Worm (Caenorhabditis elegans) whole organism, L4/young adult: ENCODE measurements around the gene srw-108.

Experiments used
- W03F9.2 ChIP-seq: fragments of 150-350 bp; optimal IDR thresholded peaks from 2 replicates; lab custom pipeline; 2014; ENCODE audit warnings: missing biosample characterization, missing genetic modification characterization
- dao-5 ChIP-seq: sonication (generic microtip); optimal IDR thresholded peaks from 2 replicates; lab custom pipeline; 2016; ENCODE audit warnings: missing genotype, missing genetic modification characterization, moderate library complexity, missing compliant biosample characterization
- him-1 ChIP-seq: sonication (generic microtip); optimal IDR thresholded peaks from 2 replicates; lab custom pipeline; 2016; ENCODE audit warnings: missing genotype, missing genetic modification reagents, missing genetic modification characterization, missing compliant biosample characterization

srw-108 gene

ce11 chrV:503728-504127 lies 24.0 kb upstream of the srw-108 start, which contains the start of gene srlf-35:
Gene srlf-35, plus strand, starts transcription at chrV:504028.
- no peak for TF ChIP-seq W03F9.2 (tag; lab: Kevin White, UChicago)

ce11 chrV:505191-505590 lies 22.5 kb upstream of the srw-108 start, which contains the start of gene srlf-19:
Gene srlf-19, plus strand, starts transcription at chrV:505491.
- TF ChIP-seq him-1 (tag; lab: Kevin White, UChicago) (no peak), dao-5 (tag; lab: Kevin White, UChicago) (no peak), W03F9.2 (tag; lab: Kevin White, UChicago) (no peak)

- TF ChIP-seq dao-5 (tag; lab: Kevin White, UChicago) (no peak), him-1 (tag; lab: Kevin White, UChicago) (no peak), W03F9.2 (tag; lab: Kevin White, UChicago) (no peak)
These were observed 15.3 kb upstream of the srw-108 start, which contains the start of gene srh-37 for ce11 chrV:512420-512819. Gene srh-37, minus strand, starts transcription at chrV:512520.

ce11 chrV:519445-519844 lies 8.3 kb upstream of the srw-108 start, which contains the start of gene nhr-210:
Gene nhr-210, minus strand, starts transcription at chrV:519545.
- TF ChIP-seq W03F9.2 (tag; lab: Kevin White, UChicago), result no peak
- no peak for TF ChIP-seq dao-5 (tag; lab: Kevin White, UChicago)
- no peak for TF ChIP-seq him-1 (tag; lab: Kevin White, UChicago)

- TF ChIP-seq dao-5 (tag; lab: Kevin White, UChicago), result no peak
- TF ChIP-seq W03F9.2 (tag; lab: Kevin White, UChicago), result no peak
- no peak for TF ChIP-seq him-1 (tag; lab: Kevin White, UChicago)
These were observed 6.2 kb upstream of the srw-108 start, which contains the start of gene srw-107 for ce11 chrV:521517-521916. Gene srw-107, minus strand, starts transcription at chrV:521617.

ce11 chrV:524058-524457 lies 3.6 kb upstream of the srw-108 start, which contains the start of gene lipl-3:
Gene lipl-3, minus strand, starts transcription at chrV:524218.
- no peak for TF ChIP-seq him-1 (tag; lab: Kevin White, UChicago)
- no peak for TF ChIP-seq W03F9.2 (tag; lab: Kevin White, UChicago)
- TF ChIP-seq dao-5 (tag; lab: Kevin White, UChicago), result no peak

ce11 chrV:525040-525439 lies 2.7 kb upstream of the srw-108 start, which contains the start of gene R11G11.16:
Gene R11G11.16, minus strand, starts transcription at chrV:525140.
- TF ChIP-seq dao-5 (tag; lab: Kevin White, UChicago), result no peak

- TF ChIP-seq dao-5 (tag; lab: Kevin White, UChicago), result no peak
- TF ChIP-seq W03F9.2 (tag; lab: Kevin White, UChicago), result no peak
- TF ChIP-seq him-1 (tag; lab: Kevin White, UChicago), result no peak
These were observed 4.3 kb downstream of the srw-108 start, which contains the start of gene nhr-58 for ce11 chrV:532046-532445. Gene nhr-58, plus strand, starts transcription at chrV:532259.

ce11 chrV:534176-534575 lies 6.5 kb downstream of the srw-108 start, which contains the start of gene nhr-132:
Gene nhr-132, plus strand, starts transcription at chrV:534446.
- TF ChIP-seq dao-5 (tag; lab: Kevin White, UChicago), result no peak
- TF ChIP-seq him-1 (tag; lab: Kevin White, UChicago), result no peak
- no peak for TF ChIP-seq W03F9.2 (tag; lab: Kevin White, UChicago)

- no peak for TF ChIP-seq dao-5 (tag; lab: Kevin White, UChicago)
- no peak for TF ChIP-seq W03F9.2 (tag; lab: Kevin White, UChicago)
- no peak for TF ChIP-seq him-1 (tag; lab: Kevin White, UChicago)
These were observed 8.9 kb downstream of the srw-108 start, which contains the start of gene C14C6.5 for ce11 chrV:536571-536970. Gene C14C6.5, plus strand, starts transcription at chrV:536628.

ce11 chrV:539040-539510 lies 11.4 kb downstream of the srw-108 start, which contains the start of gene nhr-155:
Gene nhr-155, plus strand, starts transcription at chrV:539460.
- TF ChIP-seq W03F9.2 (tag; lab: Kevin White, UChicago), result no peak
- no peak for TF ChIP-seq dao-5 (tag; lab: Kevin White, UChicago)
- no peak for TF ChIP-seq him-1 (tag; lab: Kevin White, UChicago)

- TF ChIP-seq dao-5 (tag; lab: Kevin White, UChicago), result no peak
- TF ChIP-seq him-1 (tag; lab: Kevin White, UChicago), result no peak
- no peak for TF ChIP-seq W03F9.2 (tag; lab: Kevin White, UChicago)
These were observed 13.8 kb downstream of the srw-108 start for ce11 chrV:541470-541869.

ce11 chrV:543169-543568 lies 15.5 kb downstream of the srw-108 start, which contains the start of gene C14C6.3:
Gene C14C6.3, plus strand, starts transcription at chrV:543469.
- TF ChIP-seq him-1 (tag; lab: Kevin White, UChicago), result no peak
- TF ChIP-seq dao-5 (tag; lab: Kevin White, UChicago), result no peak

- TF ChIP-seq him-1 (tag; lab: Kevin White, UChicago) (no peak), W03F9.2 (tag; lab: Kevin White, UChicago) (no peak), dao-5 (tag; lab: Kevin White, UChicago) (no peak)
These were observed 20.3 kb downstream of the srw-108 start, which contains the start of gene C14C6.6 for ce11 chrV:547980-548379. Gene C14C6.6, minus strand, starts transcription at chrV:548080.
